Worm (Caenorhabditis elegans) whole organism, midembryonic: ENCODE data around the gene K02A6.2.

ENCODE experiments used
- T22C8.4 ChIP-seq: fragments of 200-800 bp; sonication (Bioruptor generic); IDR thresholded peaks from 2 replicates; pipeline ENCODE4 v1.3.6; 2022; ENCODE audit warnings: missing genetic modification characterization, missing compliant biosample characterization
- cog-1 ChIP-seq: sonication (generic microtip); optimal IDR thresholded peaks from 2 replicates; lab custom pipeline; 2016; ENCODE audit warnings: missing genetic modification characterization, missing compliant biosample characterization
- flt-1 ChIP-seq: fragments of 200-800 bp; sonication (Bioruptor generic); IDR thresholded peaks from 2 replicates; pipeline ENCODE4 v1.3.6; 2022; ENCODE audit warnings: missing genetic modification characterization, missing compliant biosample characterization
- klf-2 ChIP-seq: fragments of 200-800 bp; sonication (Bioruptor generic); conservative IDR thresholded peaks from 2 replicates; pipeline ENCODE4 v1.3.6; 2022; ENCODE audit warnings: missing genetic modification reagents, missing genetic modification characterization, missing compliant biosample characterization
- ref-1 ChIP-seq: fragments of 200-800 bp; sonication (Bioruptor generic); conservative IDR thresholded peaks from 2 replicates; pipeline ENCODE4 v1.3.6; 2022; ENCODE audit warnings: missing genetic modification reagents, missing genetic modification characterization, missing compliant biosample characterization

- TF ChIP-seq cog-1 (tag; lab: Kevin White, UChicago): no peak
- TF ChIP-seq flt-1 (GFP tag; lab: Robert Waterston, UW): no peak
- no peak for TF ChIP-seq ref-1 (GFP tag; lab: Robert Waterston, UW)
- TF ChIP-seq klf-2 (GFP tag; lab: Robert Waterston, UW): no peak
- TF ChIP-seq T22C8.4 (GFP tag; lab: Robert Waterston, UW): no peak
Measured at ce11 chrX:8243116-8243515, 18.3 kb upstream of the K02A6.2 start.
